Fruit fly (Drosophila melanogaster) whole organism, embryonic: ENCODE measurements around the gene CG6340.

ENCODE experiments used
- Awh ChIP-seq: fragments of 200-800 bp; sonication (Bioruptor generic); IDR thresholded peaks from 2 replicates; pipeline ENCODE4, ENCODE4 v1.3.6; 2022; ENCODE audit warnings: missing biosample characterization, missing genetic modification characterization
- BtbVII ChIP-seq: fragments of 200-800 bp; sonication (Bioruptor generic); optimal IDR thresholded peaks from 3 replicates; lab custom pipeline; 2017; ENCODE audit warnings: missing biosample characterization, mild to moderate bottlenecking, missing genetic modification characterization
- CG10431 ChIP-seq: fragments of 200-800 bp; sonication (Bioruptor generic); optimal IDR thresholded peaks from 3 replicates; lab custom pipeline; 2018; ENCODE audit warnings: missing biosample characterization, mild to moderate bottlenecking, missing genetic modification characterization
- CG10543 ChIP-seq: fragments of 200-800 bp; sonication (Bioruptor generic); optimal IDR thresholded peaks from 3 replicates; lab custom pipeline; 2017; ENCODE audit warnings: missing biosample characterization, mild to moderate bottlenecking, missing genetic modification characterization, moderate library complexity
- CG10979 ChIP-seq: fragments of 200-800 bp; sonication (Bioruptor generic); optimal IDR thresholded peaks from 2 replicates; lab custom pipeline; 2018; ENCODE audit warnings: missing biosample characterization, mild to moderate bottlenecking, missing genetic modification characterization, moderate library complexity
- CG11456 ChIP-seq: fragments of 200-800 bp; sonication (Bioruptor generic); IDR thresholded peaks from 3 replicates; pipeline ENCODE4 v1.3.6; 2022; ENCODE audit warnings: missing biosample characterization, missing genetic modification characterization
- CG14441 ChIP-seq: fragments of 200-800 bp; sonication (Bioruptor generic); IDR thresholded peaks from 2 replicates; pipeline ENCODE4 v1.3.6; 2022; ENCODE audit warnings: missing biosample characterization, missing genetic modification characterization
- CG15479 ChIP-seq: fragments of 200-800 bp; sonication (Bioruptor generic); optimal IDR thresholded peaks from 3 replicates; lab custom pipeline; 2019; ENCODE audit warnings: missing biosample characterization, mild to moderate bottlenecking, missing genetic modification characterization, moderate library complexity
- CG34376 ChIP-seq: fragments of 200-800 bp; sonication (Bioruptor generic); optimal IDR thresholded peaks from 2 replicates; lab custom pipeline; 2018; ENCODE audit warnings: missing biosample characterization, mild to moderate bottlenecking, missing genetic modification characterization
- CG6175 ChIP-seq: fragments of 200-800 bp; sonication (Bioruptor generic); IDR thresholded peaks from 3 replicates; pipeline ENCODE4 v1.3.6; 2022; ENCODE audit warnings: missing biosample characterization, missing genetic modification characterization
- CG7839 ChIP-seq: fragments of 200-800 bp; sonication (Bioruptor generic); optimal IDR thresholded peaks from 3 replicates; lab custom pipeline; 2018; ENCODE audit warnings: missing biosample characterization, mild to moderate bottlenecking, missing genetic modification characterization, moderate library complexity
- CG7963 ChIP-seq: fragments of 200-800 bp; sonication (Bioruptor generic); IDR thresholded peaks from 3 replicates; pipeline ENCODE4 v1.3.6; 2022; ENCODE audit warnings: missing biosample characterization, missing genetic modification characterization; ENCODE audit not compliant: partially characterized antibody
- CG8924 ChIP-seq: fragments of 200-800 bp; optimal IDR thresholded peaks from 3 replicates; lab custom pipeline; 2019; ENCODE audit warnings: missing biosample characterization, mild to moderate bottlenecking, missing genetic modification characterization, moderate library complexity
- CHES-1-like ChIP-seq: fragments of 200-800 bp; sonication (Bioruptor generic); optimal IDR thresholded peaks from 2 replicates; lab custom pipeline; 2016; ENCODE audit warnings: missing biosample characterization, missing genetic modification characterization
- Camta ChIP-seq: fragments of 200-800 bp; sonication (Bioruptor generic); optimal IDR thresholded peaks from 2 replicates; lab custom pipeline; 2016; ENCODE audit warnings: missing biosample characterization, missing genetic modification characterization
- D19A ChIP-seq: fragments of 200-800 bp; optimal IDR thresholded peaks from 3 replicates; lab custom pipeline; 2019; ENCODE audit warnings: missing biosample characterization, mild to moderate bottlenecking, missing genetic modification characterization, moderate library complexity
- Dfd ChIP-seq, 2 experiments: fragments of >200 bp; optimal IDR thresholded peaks; 2 replicates each; lab custom pipeline; 2017; ENCODE audit warnings: missing biosample characterization in 2 of 2, missing genetic modification characterization in 2 of 2
- Dll ChIP-seq: fragments of 200-800 bp; sonication (Bioruptor generic); IDR thresholded peaks from 4 replicates; pipeline ENCODE4 v1.3.6; 2022; ENCODE audit warnings: missing biosample characterization, missing genetic modification characterization; ENCODE audit not compliant: partially characterized antibody
- Doc3 ChIP-seq: fragments of 200-800 bp; sonication (Bioruptor generic); IDR thresholded peaks from 3 replicates; pipeline ENCODE4 v1.3.6; 2022; ENCODE audit warnings: missing biosample characterization, missing genetic modification characterization; ENCODE audit not compliant: partially characterized antibody
- Dref ChIP-seq: fragments of 200-800 bp; sonication (Bioruptor generic); IDR thresholded peaks from 2 replicates; pipeline ENCODE4 v1.3.6; 2022; ENCODE audit warnings: missing biosample characterization, missing genetic modification characterization
- Drgx ChIP-seq: fragments of 200-800 bp; sonication (Bioruptor generic); IDR thresholded peaks from 2 replicates; pipeline ENCODE4 v1.3.6; 2022; ENCODE audit warnings: missing biosample characterization, missing genetic modification characterization
- Hr3 ChIP-seq: fragments of 200-800 bp; sonication (Bioruptor generic); optimal IDR thresholded peaks from 3 replicates; lab custom pipeline; 2016; ENCODE audit warnings: missing biosample characterization, missing genetic modification characterization
- Jarid2 ChIP-seq: fragments of 200-800 bp; sonication (Bioruptor generic); optimal IDR thresholded peaks from 3 replicates; lab custom pipeline; 2017; ENCODE audit warnings: mild to moderate bottlenecking, missing biosample characterization, missing genetic modification reagents, missing genetic modification characterization
- Kr ChIP-seq: fragments of 200-800 bp; sonication (Bioruptor generic); optimal IDR thresholded peaks from 2 replicates; lab custom pipeline; 2017; ENCODE audit warnings: missing biosample characterization, mild to moderate bottlenecking, missing genetic modification characterization
- Lim3 ChIP-seq: fragments of 200-800 bp; sonication (Bioruptor generic); IDR thresholded peaks from 2 replicates; pipeline ENCODE4 v1.3.6; 2022; ENCODE audit warnings: missing biosample characterization, missing genetic modification characterization
- Mrtf ChIP-seq: fragments of 200-800 bp; sonication (Bioruptor generic); IDR thresholded peaks from 3 replicates; pipeline ENCODE4 v1.3.6; 2022; ENCODE audit warnings: missing biosample characterization, missing genetic modification characterization
- NC2β ChIP-seq: fragments of 200-800 bp; sonication (Bioruptor generic); optimal IDR thresholded peaks from 2 replicates; lab custom pipeline; 2016; ENCODE audit warnings: missing biosample characterization, missing genetic modification characterization
- Nf-YC ChIP-seq: fragments of 200-800 bp; optimal IDR thresholded peaks from 3 replicates; lab custom pipeline; 2019; ENCODE audit warnings: missing biosample characterization, mild to moderate bottlenecking, missing genetic modification characterization, moderate library complexity
- Pdp1 ChIP-seq, 2 experiments: fragments of 200-800 bp; sonication (Bioruptor generic); optimal IDR thresholded peaks; 3 replicates each; lab custom pipeline; 2016; ENCODE audit warnings: missing biosample characterization in 2 of 2, missing genetic modification characterization in 2 of 2, mild to moderate bottlenecking in 1 of 2, moderate library complexity in 1 of 2
- Ssrp ChIP-seq: fragments of 200-800 bp; sonication (Bioruptor generic); optimal IDR thresholded peaks from 2 replicates; lab custom pipeline; 2018; ENCODE audit warnings: missing biosample characterization, mild to moderate bottlenecking, missing genetic modification characterization, moderate library complexity
- Tbp ChIP-seq: fragments of >200 bp; optimal IDR thresholded peaks from 2 replicates; lab custom pipeline; 2018; ENCODE audit warnings: missing biosample characterization, missing genetic modification characterization
- bab2 ChIP-seq: fragments of 200-800 bp; sonication (Bioruptor generic); optimal IDR thresholded peaks from 2 replicates; lab custom pipeline; 2016; ENCODE audit warnings: missing biosample characterization, missing genetic modification characterization
- bbx ChIP-seq: fragments of 200-800 bp; sonication (Bioruptor generic); IDR thresholded peaks from 2 replicates; pipeline ENCODE4 v1.3.6; 2022; ENCODE audit warnings: missing biosample characterization, missing genetic modification characterization; ENCODE audit not compliant: partially characterized antibody
- br ChIP-seq: fragments of >200 bp; optimal IDR thresholded peaks from 2 replicates; lab custom pipeline; 2017
- chinmo ChIP-seq: fragments of 200-800 bp; sonication (Bioruptor generic); IDR thresholded peaks from 4 replicates; pipeline ENCODE4 v1.3.6; 2022; ENCODE audit warnings: missing biosample characterization, missing genetic modification characterization; ENCODE audit not compliant: partially characterized antibody
- dysf ChIP-seq: fragments of 200-800 bp; sonication (Bioruptor generic); IDR thresholded peaks from 3 replicates; pipeline ENCODE4 v1.3.6; 2022; ENCODE audit warnings: missing biosample characterization, missing genetic modification characterization
- exex ChIP-seq: fragments of 200-800 bp; sonication (Bioruptor generic); optimal IDR thresholded peaks from 4 replicates; lab custom pipeline; 2018; ENCODE audit warnings: missing biosample characterization, mild to moderate bottlenecking, missing genetic modification characterization, moderate library complexity
- grn ChIP-seq: fragments of 200-800 bp; sonication (Bioruptor generic); optimal IDR thresholded peaks from 3 replicates; lab custom pipeline; 2017; ENCODE audit warnings: missing biosample characterization, missing genetic modification characterization
- gt ChIP-seq: fragments of 200-800 bp; sonication (Bioruptor generic); IDR thresholded peaks from 2 replicates; pipeline ENCODE4 v1.3.6; 2022; ENCODE audit warnings: missing biosample characterization, missing genetic modification characterization
- ind ChIP-seq: fragments of 200-800 bp; sonication (Bioruptor generic); optimal IDR thresholded peaks from 3 replicates; lab custom pipeline; 2016; ENCODE audit warnings: missing biosample characterization, missing genetic modification characterization
- p53 ChIP-seq: fragments of 200-800 bp; sonication (Bioruptor generic); optimal IDR thresholded peaks from 2 replicates; lab custom pipeline; 2016; ENCODE audit warnings: missing biosample characterization, missing genetic modification characterization
- pfk ChIP-seq: fragments of 200-800 bp; sonication (Bioruptor generic); optimal IDR thresholded peaks from 2 replicates; lab custom pipeline; 2018; ENCODE audit warnings: missing biosample characterization, mild to moderate bottlenecking, missing genetic modification characterization, moderate library complexity
- phol ChIP-seq: fragments of 200-800 bp; sonication (Bioruptor generic); optimal IDR thresholded peaks from 3 replicates; lab custom pipeline; 2018; ENCODE audit warnings: missing biosample characterization, mild to moderate bottlenecking, missing genetic modification characterization, moderate library complexity
- pzg ChIP-seq: fragments of 200-800 bp; sonication (Bioruptor generic); optimal IDR thresholded peaks from 3 replicates; lab custom pipeline; 2018; ENCODE audit warnings: missing biosample characterization, mild to moderate bottlenecking, missing genetic modification characterization, moderate library complexity
- ranshi ChIP-seq: fragments of 200-800 bp; sonication (Bioruptor generic); IDR thresholded peaks from 2 replicates; pipeline ENCODE4 v1.3.6; 2022; ENCODE audit warnings: missing biosample characterization, missing genetic modification characterization
- sd ChIP-seq: fragments of 200-800 bp; sonication (Bioruptor generic); optimal IDR thresholded peaks from 3 replicates; lab custom pipeline; 2018; ENCODE audit warnings: missing biosample characterization, mild to moderate bottlenecking, missing genetic modification characterization, moderate library complexity
- seq ChIP-seq: fragments of 200-800 bp; sonication (Bioruptor generic); IDR thresholded peaks from 2 replicates; pipeline ENCODE4 v1.3.6; 2022; ENCODE audit warnings: missing biosample characterization, missing genetic modification characterization
- sug ChIP-seq: fragments of 200-800 bp; optimal IDR thresholded peaks from 2 replicates; lab custom pipeline; 2019; ENCODE audit warnings: missing biosample characterization, mild to moderate bottlenecking, missing genetic modification characterization, moderate library complexity
- unc-4 ChIP-seq: fragments of 200-800 bp; sonication (Bioruptor generic); IDR thresholded peaks from 2 replicates; pipeline ENCODE4 v1.3.6; 2022; ENCODE audit warnings: missing biosample characterization, missing genetic modification characterization; ENCODE audit not compliant: partially characterized antibody
- zen2 ChIP-seq: fragments of 200-800 bp; sonication (Bioruptor generic); IDR thresholded peaks from 3 replicates; pipeline ENCODE4 v1.3.6; 2022; ENCODE audit warnings: missing biosample characterization, missing genetic modification characterization; ENCODE audit not compliant: partially characterized antibody

Gene CG6340

dm6 chrX:15462436-15462857, 19.7 kb upstream of the CG6340 start, which contains the start of the genes shtd, CG6294 and CG6299 (continued):
- TF ChIP-seq Lim3 (GFP tag; lab: Robert Waterston, UW) (no peak), pzg (peak; percentile 87), ind (no peak), NC2β (GFP tag; lab: Kevin White, UChicago) (no peak), CG10431 (GFP tag; lab: Kevin White, UChicago) (no peak), Dfd (GFP tag; optimal IDR thresholded peaks at IDR 0.05; lab: Kevin White, UChicago) (no peak), br (lab: Kevin White, UChicago) (no peak), CG8924 (tag; lab: Kevin White, UChicago) (peak; percentile 18), Dref (peak; percentile 96), CG14441 (GFP tag; lab: Robert Waterston, UW) (no peak), CG15479 (GFP tag; lab: Kevin White, UChicago) (peak; percentile 38)

DNA sequence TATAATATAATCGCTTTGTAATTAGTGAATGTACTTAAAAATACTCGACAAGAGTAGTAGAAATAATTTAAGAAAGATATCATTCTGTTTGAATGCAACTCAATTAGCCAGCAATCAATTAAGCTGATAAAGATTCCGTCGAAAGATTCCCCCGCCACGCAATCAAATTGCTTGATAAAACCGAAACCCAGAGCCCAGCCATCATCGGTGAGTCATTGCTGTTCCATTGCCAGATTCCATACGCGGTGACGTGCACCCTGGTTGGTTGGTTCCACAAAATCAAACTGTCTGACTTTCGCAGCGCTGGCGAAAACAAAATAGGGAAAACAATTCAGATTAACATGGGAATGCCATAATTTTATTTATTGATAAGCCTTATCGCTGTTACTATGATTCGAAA, 17.6 kb upstream of the CG6340 start:
- TF ChIP-seq p53 (no peak), Drgx (GFP tag; lab: Robert Waterston, UW) (no peak), sd (tag; lab: Kevin White, UChicago) (peak; percentile 88), phol (tag; lab: Kevin White, UChicago) (no peak), sug (tag; lab: Kevin White, UChicago) (peak; percentile 67), Hr3 (no peak), Pdp1 (GFP tag; optimal IDR thresholded peaks at IDR 0.05; lab: Kevin White, UChicago) (peak in 1 of 2 experiments; percentile 14), CG10543 (GFP tag; lab: Kevin White, UChicago) (peak; percentile 31), Ssrp (tag; lab: Kevin White, UChicago) (no peak), Jarid2 (GFP tag; lab: Kevin White, UChicago) (no peak), CG6175 (no peak), Kr (GFP tag; lab: Kevin White, UChicago) (no peak), ranshi (GFP tag; lab: Robert Waterston, UW) (no peak), seq (no peak), CG7839 (tag; lab: Kevin White, UChicago) (no peak), Doc3 (no peak), D19A (no peak), pfk (GFP tag; lab: Kevin White, UChicago) (peak; percentile 94), BtbVII (no peak), zen2 (GFP tag; lab: Robert Waterston, UW) (no peak), gt (GFP tag; lab: Robert Waterston, UW) (no peak), CG10979 (no peak), Dll (GFP tag; lab: Robert Waterston, UW) (no peak), Camta (GFP tag; lab: Kevin White, UChicago) (no peak), CHES-1-like (GFP tag; lab: Kevin White, UChicago) (no peak), unc-4 (GFP tag; lab: Robert Waterston, UW) (no peak), bab2 (GFP tag; lab: Kevin White, UChicago) (no peak), dysf (GFP tag; lab: Robert Waterston, UW) (no peak), grn (GFP tag; lab: Kevin White, UChicago) (peak; percentile 77), Tbp (GFP tag; lab: Kevin White, UChicago) (no peak), exex (tag; lab: Kevin White, UChicago) (peak; percentile 99), pzg (no peak), Mrtf (GFP tag; lab: Robert Waterston, UW) (no peak), Dfd (GFP tag; optimal IDR thresholded peaks at IDR 0.05; lab: Kevin White, UChicago) (no peak), Nf-YC (tag; lab: Kevin White, UChicago) (peak; percentile 22), bbx (no peak), chinmo (GFP tag; lab: Robert Waterston, UW) (0 out of 4 replicates have a peak, but pooled peaks have one; percentile 46), CG11456 (GFP tag; lab: Robert Waterston, UW) (no peak), CG34376 (GFP tag; lab: Kevin White, UChicago) (peak; percentile 85), CG7963 (GFP tag; lab: Robert Waterston, UW) (no peak), Awh (GFP tag; lab: Robert Waterston, UW) (0 out of 2 replicates have a peak, but pooled peaks have one; percentile 16)
